Worm (Caenorhabditis elegans) whole organism, late embryonic: Measurements from ENCODE around the gene hsp-12.2.

Source experiments
- F13H6.1 ChIP-seq: sonication (generic microtip); optimal IDR thresholded peaks from 2 replicates; lab custom pipeline; 2016; ENCODE audit warnings: missing genetic modification characterization, missing compliant biosample characterization
- K02D7.2 ChIP-seq: sonication (generic microtip); optimal IDR thresholded peaks from 2 replicates; lab custom pipeline; 2017; ENCODE audit warnings: mild to moderate bottlenecking, missing genetic modification characterization, missing compliant biosample characterization
- K09A11.1 ChIP-seq: sonication (generic microtip); optimal IDR thresholded peaks from 2 replicates; lab custom pipeline; 2017; ENCODE audit warnings: antibody characterized with exemption, mild to moderate bottlenecking, missing genetic modification characterization, missing compliant biosample characterization; ENCODE audit not compliant: insufficient read depth
- T23F11.4 ChIP-seq: fragments of 200-800 bp; sonication (Bioruptor generic); optimal IDR thresholded peaks from 2 replicates; lab custom pipeline; 2018; ENCODE audit warnings: mild to moderate bottlenecking, missing genetic modification characterization, missing compliant biosample characterization
- Y22D7AL.16 ChIP-seq: sonication (generic microtip); optimal IDR thresholded peaks from 2 replicates; lab custom pipeline; 2016; ENCODE audit warnings: missing genetic modification characterization, missing compliant biosample characterization
- ahr-1 ChIP-seq: sonication (generic microtip); optimal IDR thresholded peaks from 2 replicates; lab custom pipeline; 2016; ENCODE audit warnings: missing genetic modification characterization, missing compliant biosample characterization
- ceh-19 ChIP-seq: fragments of 200-800 bp; sonication (Bioruptor generic); optimal IDR thresholded peaks from 2 replicates; lab custom pipeline; 2018; ENCODE audit warnings: mild to moderate bottlenecking, missing genetic modification characterization, missing compliant biosample characterization
- ceh-24 ChIP-seq: sonication (generic microtip); optimal IDR thresholded peaks from 2 replicates; lab custom pipeline; 2016; ENCODE audit warnings: mild to moderate bottlenecking, missing genetic modification characterization, missing compliant biosample characterization
- ceh-34 ChIP-seq: sonication (generic microtip); optimal IDR thresholded peaks from 2 replicates; lab custom pipeline; 2016; ENCODE audit warnings: mild to moderate bottlenecking, missing genetic modification characterization, missing compliant biosample characterization
- ceh-48 ChIP-seq: sonication (generic microtip); optimal IDR thresholded peaks from 2 replicates; lab custom pipeline; 2016; ENCODE audit warnings: missing genetic modification characterization, inconsistent platforms, missing compliant biosample characterization
- ceh-6 ChIP-seq: fragments of 200-800 bp; sonication (Bioruptor generic); optimal IDR thresholded peaks from 2 replicates; lab custom pipeline; 2018; ENCODE audit warnings: mild to moderate bottlenecking, missing genetic modification characterization, missing compliant biosample characterization
- ceh-9 ChIP-seq: sonication (generic microtip); optimal IDR thresholded peaks from 2 replicates; lab custom pipeline; 2016; ENCODE audit warnings: mild to moderate bottlenecking, missing genetic modification characterization, inconsistent platforms, missing compliant biosample characterization
- dmd-4 ChIP-seq: sonication (generic microtip); optimal IDR thresholded peaks from 2 replicates; lab custom pipeline; 2016; ENCODE audit warnings: borderline replicate concordance, missing genetic modification characterization, missing compliant biosample characterization
- dve-1 ChIP-seq: sonication (generic microtip); optimal IDR thresholded peaks from 2 replicates; lab custom pipeline; 2017; ENCODE audit warnings: antibody characterized with exemption, mild to moderate bottlenecking, missing genetic modification characterization, missing compliant biosample characterization
- elt-2 ChIP-seq: sonication (generic microtip); optimal IDR thresholded peaks from 2 replicates; lab custom pipeline; 2016; ENCODE audit warnings: missing genetic modification reagents, missing genetic modification characterization, missing compliant biosample characterization
- elt-4 ChIP-seq: sonication (generic microtip); optimal IDR thresholded peaks from 2 replicates; lab custom pipeline; 2016; ENCODE audit warnings: missing genetic modification characterization, missing compliant biosample characterization
- eyg-1 ChIP-seq: sonication (generic microtip); optimal IDR thresholded peaks from 2 replicates; lab custom pipeline; 2016; ENCODE audit warnings: missing genotype, missing genetic modification characterization, missing compliant biosample characterization
- fax-1 ChIP-seq: sonication (generic microtip); optimal IDR thresholded peaks from 2 replicates; lab custom pipeline; 2016; ENCODE audit warnings: missing genotype, missing genetic modification characterization, missing compliant biosample characterization
- fkh-6 ChIP-seq: sonication (generic microtip); optimal IDR thresholded peaks from 2 replicates; lab custom pipeline; 2016; ENCODE audit warnings: missing genetic modification characterization, missing compliant biosample characterization
- hlh-15 ChIP-seq: sonication (generic microtip); optimal IDR thresholded peaks from 2 replicates; lab custom pipeline; 2016; ENCODE audit warnings: missing genetic modification characterization, missing compliant biosample characterization
- hlh-30 ChIP-seq: sonication (generic microtip); optimal IDR thresholded peaks from 2 replicates; lab custom pipeline; 2017; ENCODE audit warnings: antibody characterized with exemption, missing genetic modification characterization, missing compliant biosample characterization; ENCODE audit not compliant: insufficient read depth
- hlh-6 ChIP-seq: sonication (generic microtip); optimal IDR thresholded peaks from 2 replicates; lab custom pipeline; 2016; ENCODE audit warnings: missing genotype, missing genetic modification characterization, missing compliant biosample characterization
- lim-6 ChIP-seq: sonication (generic microtip); optimal IDR thresholded peaks from 2 replicates; lab custom pipeline; 2016; ENCODE audit warnings: missing genetic modification characterization, missing compliant biosample characterization
- mec-3 ChIP-seq: sonication (generic microtip); optimal IDR thresholded peaks from 2 replicates; lab custom pipeline; 2016; ENCODE audit warnings: borderline replicate concordance, missing genetic modification characterization, missing compliant biosample characterization
- nfya-1 ChIP-seq: sonication (generic microtip); optimal IDR thresholded peaks from 2 replicates; lab custom pipeline; 2017; ENCODE audit warnings: missing genetic modification characterization, mild to moderate bottlenecking, missing compliant biosample characterization, antibody characterized with exemption, moderate library complexity
- nhr-11 ChIP-seq: fragments of 150-350 bp; optimal IDR thresholded peaks from 2 replicates; lab custom pipeline; 2014; ENCODE audit warnings: missing biosample characterization, missing genetic modification characterization
- nhr-232 ChIP-seq: sonication (generic microtip); optimal IDR thresholded peaks from 2 replicates; lab custom pipeline; 2016; ENCODE audit warnings: missing genetic modification characterization, missing compliant biosample characterization
- odd-2 ChIP-seq: sonication (generic microtip); optimal IDR thresholded peaks from 2 replicates; lab custom pipeline; 2017; ENCODE audit warnings: antibody characterized with exemption, mild to moderate bottlenecking, missing genetic modification characterization, missing compliant biosample characterization
- pat-9 ChIP-seq: fragments of 200-800 bp; sonication (Bioruptor generic); optimal IDR thresholded peaks from 2 replicates; lab custom pipeline; 2018; ENCODE audit warnings: mild to moderate bottlenecking, missing genetic modification characterization, moderate library complexity, missing compliant biosample characterization
- pax-1 ChIP-seq: fragments of 150-350 bp; optimal IDR thresholded peaks from 2 replicates; lab custom pipeline; 2014; ENCODE audit warnings: missing biosample characterization, missing genetic modification characterization
- pha-2 ChIP-seq: sonication (generic microtip); optimal IDR thresholded peaks from 2 replicates; lab custom pipeline; 2017; ENCODE audit warnings: mild to moderate bottlenecking, missing genetic modification characterization, missing compliant biosample characterization
- pha-4 ChIP-seq: fragments of 150-350 bp; optimal IDR thresholded peaks from 2 replicates; lab custom pipeline; 2018; ENCODE audit warnings: missing biosample characterization, missing genetic modification reagents, missing genetic modification characterization
- pqm-1 ChIP-seq: sonication (generic microtip); optimal IDR thresholded peaks from 2 replicates; lab custom pipeline; 2016; ENCODE audit warnings: missing genetic modification characterization, missing compliant biosample characterization
- rnt-1 ChIP-seq: sonication (generic microtip); optimal IDR thresholded peaks from 2 replicates; lab custom pipeline; 2016; ENCODE audit warnings: missing genetic modification characterization, missing compliant biosample characterization
- syd-9 ChIP-seq: sonication (generic microtip); optimal IDR thresholded peaks from 2 replicates; lab custom pipeline; 2016; ENCODE audit warnings: mild to moderate bottlenecking, missing genetic modification characterization, moderate library complexity, missing compliant biosample characterization
- tbx-2 ChIP-seq: sonication (generic microtip); optimal IDR thresholded peaks from 2 replicates; lab custom pipeline; 2016; ENCODE audit warnings: missing genetic modification characterization, missing compliant biosample characterization
- tbx-7 ChIP-seq: sonication (generic microtip); optimal IDR thresholded peaks from 2 replicates; lab custom pipeline; 2016; ENCODE audit warnings: missing genotype, missing genetic modification characterization, missing compliant biosample characterization
- ttx-3 ChIP-seq: sonication (generic microtip); optimal IDR thresholded peaks from 2 replicates; lab custom pipeline; 2016; ENCODE audit warnings: missing genetic modification reagents, missing genetic modification characterization, missing compliant biosample characterization
- unc-3 ChIP-seq, 2 experiments: fragments of 200-800 bp in 1 of 2; sonication (Bioruptor generic) in 1 of 2; sonication (generic microtip) in 1 of 2; conservative IDR thresholded peaks in 1 of 2; optimal IDR thresholded peaks in 1 of 2; 2 replicates each; pipeline versions ENCODE4 v1.3.6 to Lab custom; 2016 to 2022; ENCODE audit warnings: missing compliant biosample characterization in 2 of 2, missing genetic modification characterization in 2 of 2, missing genetic modification reagents in 1 of 2
- unc-42 ChIP-seq: sonication (generic microtip); optimal IDR thresholded peaks from 2 replicates; lab custom pipeline; 2016; ENCODE audit warnings: missing genotype, missing genetic modification characterization, missing compliant biosample characterization
- unc-55 ChIP-seq: sonication (generic microtip); optimal IDR thresholded peaks from 2 replicates; lab custom pipeline; 2017; ENCODE audit warnings: missing biosample characterization, missing genetic modification reagents, missing genetic modification characterization
- unc-86 ChIP-seq: sonication (generic microtip); optimal IDR thresholded peaks from 2 replicates; lab custom pipeline; 2016; ENCODE audit warnings: missing genetic modification characterization, missing compliant biosample characterization
- zip-5 ChIP-seq: sonication (generic microtip); optimal IDR thresholded peaks from 2 replicates; lab custom pipeline; 2016; ENCODE audit warnings: missing genetic modification characterization, missing compliant biosample characterization
- ztf-16 ChIP-seq: sonication (generic microtip); optimal IDR thresholded peaks from 2 replicates; lab custom pipeline; 2017; ENCODE audit warnings: missing genetic modification characterization, missing compliant biosample characterization

The hsp-12.2 gene

DNA sequence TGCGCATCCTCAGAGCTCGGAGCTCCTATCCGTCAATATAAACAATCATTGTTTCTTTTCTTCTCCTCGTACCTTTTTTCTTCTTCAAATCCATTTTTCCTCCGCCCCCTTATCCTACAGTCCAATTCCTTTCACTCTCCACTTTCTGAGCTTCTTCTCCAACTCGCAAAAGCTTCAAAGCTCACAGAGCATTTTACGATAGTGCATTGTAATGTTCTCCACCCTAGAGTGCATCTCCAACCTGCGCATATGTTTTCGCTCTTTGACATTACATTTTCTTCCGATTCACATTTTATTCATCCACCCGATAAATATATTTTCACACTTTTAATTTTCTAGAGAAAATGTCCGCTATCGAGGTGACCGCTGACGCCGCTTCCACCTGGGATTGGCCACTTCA is at the start of gene hsp-12.2:
Gene hsp-12.2, plus strand, starts transcription at position 301 of the 400 bp plus-strand sequence.
- TF ChIP-seq pha-2 (no peak), zip-5 (no peak), tbx-2 (tag; lab: Kevin White, UChicago) (no peak), hlh-30 (no peak), unc-55 (GFP tag; lab: Kevin White, UChicago) (no peak), hlh-15 (tag; lab: Kevin White, UChicago) (no peak), ceh-34 (tag; lab: Kevin White, UChicago) (no peak), ceh-6 (GFP tag; lab: Kevin White, UChicago) (no peak), pax-1 (tag; lab: Kevin White, UChicago) (no peak), ceh-19 (GFP tag; lab: Kevin White, UChicago) (no peak), ceh-9 (tag; lab: Kevin White, UChicago) (no peak), ceh-48 (tag; lab: Kevin White, UChicago) (no peak), odd-2 (tag; lab: Kevin White, UChicago) (no peak), unc-3 (GFP tag; conservative IDR thresholded peaks at IDR 0.05; lab: Robert Waterston, UW) (no peak), unc-3 (tag; optimal IDR thresholded peaks at IDR 0.05; lab: Kevin White, UChicago) (no peak), pha-4 (tag; lab: Kevin White, UChicago) (no peak), nhr-11 (tag; lab: Kevin White, UChicago) (no peak), Y22D7AL.16 (tag; lab: Kevin White, UChicago) (no peak), ttx-3 (tag; lab: Kevin White, UChicago) (no peak)

DNA sequence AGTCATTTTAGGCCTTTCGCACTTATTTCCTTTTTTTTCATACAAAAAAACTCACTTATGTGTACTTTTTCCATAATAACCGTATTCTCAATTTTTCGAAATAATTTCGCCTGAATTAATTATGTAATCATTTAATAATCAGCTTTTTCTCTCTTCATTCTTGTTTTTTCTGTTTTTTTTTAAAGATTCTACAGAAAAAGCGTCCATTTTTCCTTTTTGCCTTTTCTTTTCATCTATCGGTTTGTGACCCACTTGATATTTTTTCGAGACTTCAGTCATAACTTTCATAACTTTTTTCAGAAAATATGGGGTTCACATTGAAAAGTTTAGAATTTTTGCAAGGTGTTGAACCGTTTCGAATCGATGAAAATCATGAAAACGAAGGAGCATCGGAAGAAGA is 49.6 kb upstream of the hsp-12.2 start, which contains the start of gene vms-1:
Gene vms-1, plus strand, starts transcription at position 301 of the 400 bp plus-strand sequence.
- TF ChIP-seq pax-1 (tag; lab: Kevin White, UChicago) (no peak), lim-6 (no peak), ztf-16 (no peak), elt-2 (no peak), ahr-1 (no peak), Y22D7AL.16 (tag; lab: Kevin White, UChicago) (no peak), fax-1 (tag; lab: Kevin White, UChicago) (no peak), fkh-6 (tag; lab: Kevin White, UChicago) (no peak), ceh-24 (no peak), ceh-34 (tag; lab: Kevin White, UChicago) (no peak), syd-9 (tag; lab: Kevin White, UChicago) (no peak), K02D7.2 (tag; lab: Kevin White, UChicago) (no peak), eyg-1 (no peak), ttx-3 (tag; lab: Kevin White, UChicago) (no peak), dve-1 (tag; lab: Kevin White, UChicago) (no peak)

DNA sequence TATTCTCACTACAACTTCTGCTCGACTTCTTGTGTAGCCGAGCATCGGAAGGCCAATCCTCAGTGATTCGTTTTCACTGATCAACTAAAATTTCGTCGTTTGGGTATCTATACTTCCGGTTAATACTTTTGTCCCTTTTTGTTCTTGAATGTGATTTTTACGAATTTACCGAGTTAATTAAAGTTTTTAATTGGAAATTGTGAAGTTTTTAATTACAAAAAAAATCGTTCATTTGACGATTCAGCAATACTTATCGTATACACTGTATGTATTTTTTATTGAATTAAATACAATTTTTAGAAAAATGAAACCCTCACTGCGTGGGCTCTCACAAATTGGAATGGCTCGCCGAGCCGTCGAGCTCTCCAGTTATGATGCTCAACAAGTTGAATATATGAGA is 46.5 kb upstream of the hsp-12.2 start, which contains the start of gene idi-1:
Gene idi-1, plus strand, starts transcription at position 301 of the 400 bp plus-strand sequence.
- TF ChIP-seq mec-3 (tag; lab: Kevin White, UChicago) (no peak), dmd-4 (no peak), pqm-1 (no peak), elt-4 (tag; lab: Kevin White, UChicago) (no peak), unc-86 (tag; lab: Kevin White, UChicago) (no peak), ceh-9 (tag; lab: Kevin White, UChicago) (no peak), pha-2 (no peak), nhr-232 (no peak), pat-9 (tag; lab: Kevin White, UChicago) (no peak)

DNA sequence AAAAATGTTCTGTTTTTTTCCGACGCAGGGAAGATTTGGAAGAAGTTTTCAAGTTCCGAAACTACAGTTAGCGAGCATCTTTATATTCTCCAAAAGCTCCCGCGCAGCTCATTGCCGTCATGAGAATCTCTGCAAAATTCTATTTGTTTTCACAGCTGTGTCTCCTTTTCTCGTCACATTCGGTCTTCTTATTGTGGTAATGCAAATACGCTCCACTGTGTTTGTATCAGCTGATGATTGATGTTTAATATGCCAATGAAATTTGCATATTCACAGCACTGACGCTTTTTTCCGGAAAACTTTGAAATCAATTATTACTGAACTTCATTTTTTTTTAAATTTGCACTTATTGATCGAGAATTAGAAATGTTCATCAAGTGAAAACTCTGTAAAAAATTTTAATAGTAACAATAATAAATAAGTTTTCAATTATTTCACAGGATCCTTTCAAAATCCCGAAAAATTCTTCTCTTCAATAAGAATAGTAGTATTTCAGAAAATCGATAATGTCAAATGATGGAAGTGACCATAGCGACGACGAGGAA is 44.7 kb upstream of the hsp-12.2 start, which contains the start of gene K06H7.2:
Gene K06H7.2, plus strand, starts transcription at position 495 of the 545 bp plus-strand sequence.
- TF ChIP-seq zip-5 (no peak), unc-86 (tag; lab: Kevin White, UChicago) (no peak), tbx-2 (tag; lab: Kevin White, UChicago) (peak; percentile 27), T23F11.4 (GFP tag; lab: Kevin White, UChicago) (no peak), nfya-1 (tag; lab: Kevin White, UChicago) (peak; percentile 53), lim-6 (no peak), rnt-1 (tag; lab: Kevin White, UChicago) (no peak), pha-2 (peak; percentile 22), hlh-6 (tag; lab: Kevin White, UChicago) (no peak), F13H6.1 (tag; lab: Kevin White, UChicago) (no peak), hlh-15 (tag; lab: Kevin White, UChicago) (no peak), ceh-9 (tag; lab: Kevin White, UChicago) (no peak), fax-1 (tag; lab: Kevin White, UChicago) (no peak), ceh-48 (tag; lab: Kevin White, UChicago) (no peak), ceh-24 (no peak), K02D7.2 (tag; lab: Kevin White, UChicago) (no peak), tbx-7 (tag; lab: Kevin White, UChicago) (no peak), K09A11.1 (tag; lab: Kevin White, UChicago) (no peak), ceh-6 (GFP tag; lab: Kevin White, UChicago) (no peak), elt-2 (peak; percentile 22), unc-42 (tag; lab: Kevin White, UChicago) (peak; percentile 95), nhr-232 (no peak)
